Worm (Caenorhabditis elegans) whole organism, young adult: ENCODE results near the gene C47D2.1.

ENCODE experiments used
- B0035.1 ChIP-seq: sonication (generic microtip); optimal IDR thresholded peaks from 2 replicates; lab custom pipeline; 2016; ENCODE audit warnings: missing genetic modification characterization, mild to moderate bottlenecking, missing compliant biosample characterization, missing genotype, missing genetic modification reagents
- F23B12.7 ChIP-seq: sonication (generic microtip); optimal IDR thresholded peaks from 2 replicates; lab custom pipeline; 2017; ENCODE audit warnings: missing genetic modification characterization, mild to moderate bottlenecking, missing compliant biosample characterization, antibody characterized with exemption, moderate library complexity; ENCODE audit not compliant: insufficient read depth
- F33H1.4 ChIP-seq: fragments of 200-800 bp; sonication (Bioruptor generic); IDR thresholded peaks from 2 replicates; pipeline ENCODE4 v1.3.6; 2022; ENCODE audit warnings: missing genetic modification reagents, missing genetic modification characterization, missing compliant biosample characterization
- F52B5.7 ChIP-seq: sonication (generic microtip); optimal IDR thresholded peaks from 2 replicates; lab custom pipeline; 2016; ENCODE audit warnings: mild to moderate bottlenecking, missing genetic modification characterization, missing compliant biosample characterization
- F57C9.4 ChIP-seq: sonication (generic microtip); optimal IDR thresholded peaks from 2 replicates; lab custom pipeline; 2017; ENCODE audit warnings: mild to moderate bottlenecking, missing genetic modification characterization, missing compliant biosample characterization
- K11D2.4 ChIP-seq: fragments of 200-800 bp; sonication (Bioruptor generic); IDR thresholded peaks from 2 replicates; pipeline ENCODE4 v1.3.6; 2022; ENCODE audit warnings: missing genetic modification reagents, missing genetic modification characterization, missing compliant biosample characterization
- K12H6.12 ChIP-seq: fragments of 200-800 bp; sonication (Bioruptor generic); optimal IDR thresholded peaks from 2 replicates; lab custom pipeline; 2018; ENCODE audit warnings: mild to moderate bottlenecking, missing genetic modification characterization, missing compliant biosample characterization
- aptf-2 ChIP-seq: fragments of 200-800 bp; sonication (Bioruptor generic); conservative IDR thresholded peaks from 2 replicates; pipeline ENCODE4 v1.3.6; 2022; ENCODE audit warnings: missing genetic modification reagents, missing genetic modification characterization, missing compliant biosample characterization
- bed-1 ChIP-seq: fragments of 200-800 bp; sonication (Bioruptor generic); IDR thresholded peaks from 2 replicates; pipeline ENCODE4 v1.3.6; 2022; ENCODE audit warnings: missing genetic modification reagents, missing genetic modification characterization, missing compliant biosample characterization
- bed-2 ChIP-seq: fragments of 200-800 bp; sonication (Bioruptor generic); IDR thresholded peaks from 2 replicates; pipeline ENCODE4 v1.3.6; 2022; ENCODE audit warnings: missing genetic modification reagents, missing genetic modification characterization, missing compliant biosample characterization
- ccch-3 ChIP-seq: fragments of 200-800 bp; sonication (Bioruptor generic); optimal IDR thresholded peaks from 2 replicates; lab custom pipeline; 2018; ENCODE audit warnings: mild to moderate bottlenecking, missing genetic modification characterization, missing compliant biosample characterization
- ceh-100 ChIP-seq: fragments of 200-800 bp; sonication (Bioruptor generic); IDR thresholded peaks from 2 replicates; pipeline ENCODE4 v1.3.6; 2022; ENCODE audit warnings: missing genetic modification reagents, missing genetic modification characterization, missing compliant biosample characterization
- ceh-27 ChIP-seq: fragments of 200-800 bp; sonication (Bioruptor generic); optimal IDR thresholded peaks from 2 replicates; lab custom pipeline; 2018; ENCODE audit warnings: mild to moderate bottlenecking, missing genetic modification characterization, moderate library complexity, missing compliant biosample characterization
- ceh-58 ChIP-seq: fragments of 200-800 bp; sonication (Bioruptor generic); IDR thresholded peaks from 2 replicates; pipeline ENCODE4 v1.3.6; 2022; ENCODE audit warnings: missing genetic modification characterization, missing compliant biosample characterization
- ceh-79 ChIP-seq: sonication (generic microtip); optimal IDR thresholded peaks from 2 replicates; lab custom pipeline; 2017; ENCODE audit warnings: mild to moderate bottlenecking, missing genetic modification characterization, missing compliant biosample characterization
- chd-7 ChIP-seq: sonication (generic microtip); optimal IDR thresholded peaks from 2 replicates; lab custom pipeline; 2016; ENCODE audit warnings: mild to moderate bottlenecking, missing genetic modification characterization, moderate library complexity, missing compliant biosample characterization
- egl-18 ChIP-seq: fragments of 200-800 bp; sonication (Bioruptor generic); IDR thresholded peaks from 2 replicates; pipeline ENCODE4 v1.3.6; 2022; ENCODE audit warnings: missing genetic modification reagents, missing genetic modification characterization, missing compliant biosample characterization
- ekl-4 ChIP-seq: fragments of 200-800 bp; sonication (Bioruptor generic); IDR thresholded peaks from 2 replicates; pipeline ENCODE4 v1.3.6; 2022; ENCODE audit warnings: missing genetic modification reagents, missing genetic modification characterization, missing compliant biosample characterization
- fkh-3 ChIP-seq: sonication (generic microtip); optimal IDR thresholded peaks from 2 replicates; lab custom pipeline; 2016; ENCODE audit warnings: mild to moderate bottlenecking, missing genetic modification characterization, missing compliant biosample characterization
- hmg-1.2 ChIP-seq: fragments of 200-800 bp; sonication (Bioruptor generic); IDR thresholded peaks from 2 replicates; pipeline ENCODE4 v1.3.6; 2022; ENCODE audit warnings: missing genetic modification reagents, missing genetic modification characterization, missing compliant biosample characterization
- hsf-1 ChIP-seq: fragments of 200-800 bp; sonication (Bioruptor generic); IDR thresholded peaks from 2 replicates; pipeline ENCODE4 v1.3.6; 2022; ENCODE audit warnings: missing genetic modification reagents, missing genetic modification characterization, missing compliant biosample characterization
- let-526 ChIP-seq: fragments of 200-800 bp; sonication (Bioruptor generic); IDR thresholded peaks from 2 replicates; pipeline ENCODE4 v1.3.6; 2022; ENCODE audit warnings: missing genetic modification reagents, missing genetic modification characterization, missing compliant biosample characterization
- lin-40 ChIP-seq: sonication (generic microtip); optimal IDR thresholded peaks from 2 replicates; lab custom pipeline; 2016; ENCODE audit warnings: missing genetic modification characterization, mild to moderate bottlenecking, missing compliant biosample characterization, missing genotype, missing genetic modification reagents
- madf-10 ChIP-seq: sonication (generic microtip); optimal IDR thresholded peaks from 2 replicates; lab custom pipeline; 2016; ENCODE audit warnings: mild to moderate bottlenecking, missing genetic modification characterization, missing compliant biosample characterization
- madf-3 ChIP-seq: fragments of 200-800 bp; sonication (Bioruptor generic); IDR thresholded peaks from 2 replicates; pipeline ENCODE4 v1.3.6; 2022; ENCODE audit warnings: missing genetic modification reagents, missing genetic modification characterization, missing compliant biosample characterization
- mcd-1 ChIP-seq: fragments of 200-800 bp; sonication (Bioruptor generic); IDR thresholded peaks from 2 replicates; pipeline ENCODE4 v1.3.6; 2022; ENCODE audit warnings: missing genetic modification reagents, missing genetic modification characterization, missing compliant biosample characterization
- nhr-120 ChIP-seq: fragments of 200-800 bp; sonication (Bioruptor generic); IDR thresholded peaks from 2 replicates; pipeline ENCODE4 v1.3.6; 2022; ENCODE audit warnings: missing genetic modification characterization, missing compliant biosample characterization
- nhr-80 ChIP-seq: sonication (generic microtip); optimal IDR thresholded peaks from 2 replicates; lab custom pipeline; 2016; ENCODE audit warnings: missing genetic modification characterization, missing compliant biosample characterization
- nhr-90 ChIP-seq: sonication (generic microtip); optimal IDR thresholded peaks from 2 replicates; lab custom pipeline; 2016; ENCODE audit warnings: missing genotype, mild to moderate bottlenecking, missing genetic modification characterization, missing compliant biosample characterization
- pha-4 ChIP-seq: fragments of 150-350 bp; sonication (generic microtip); optimal IDR thresholded peaks from 2 replicates; lab custom pipeline; 2014; ENCODE audit warnings: missing biosample characterization, missing genetic modification reagents, missing genetic modification characterization
- snpc-1.3 ChIP-seq: sonication (generic microtip); optimal IDR thresholded peaks from 2 replicates; lab custom pipeline; 2017; ENCODE audit warnings: missing genetic modification characterization, mild to moderate bottlenecking, missing compliant biosample characterization, antibody characterized with exemption, moderate library complexity, missing genotype, missing genetic modification reagents; ENCODE audit not compliant: insufficient read depth
- tbp1 ChIP-seq: fragments of 200-800 bp; sonication (Bioruptor generic); optimal IDR thresholded peaks from 2 replicates; lab custom pipeline; 2018; ENCODE audit warnings: mild to moderate bottlenecking, missing genetic modification characterization, missing compliant biosample characterization
- tbx-9 ChIP-seq: sonication (generic microtip); optimal IDR thresholded peaks from 2 replicates; lab custom pipeline; 2016; ENCODE audit warnings: borderline replicate concordance, missing genetic modification characterization, inconsistent platforms, missing compliant biosample characterization
- unc-130 ChIP-seq: sonication (generic microtip); optimal IDR thresholded peaks from 2 replicates; lab custom pipeline; 2016; ENCODE audit warnings: missing genetic modification reagents, missing genetic modification characterization, missing compliant biosample characterization
- unc-62 ChIP-seq: fragments of 150-350 bp; optimal IDR thresholded peaks from 2 replicates; lab custom pipeline; 2014; ENCODE audit warnings: missing biosample characterization, missing genetic modification reagents, missing genetic modification characterization
- xnd-1 ChIP-seq: sonication (generic microtip); optimal IDR thresholded peaks from 2 replicates; lab custom pipeline; 2016; ENCODE audit warnings: missing genotype, missing genetic modification reagents, missing genetic modification characterization, missing compliant biosample characterization
- ztf-18 ChIP-seq: sonication (generic microtip); optimal IDR thresholded peaks from 2 replicates; lab custom pipeline; 2016; ENCODE audit warnings: missing genotype, mild to moderate bottlenecking, missing genetic modification characterization, missing compliant biosample characterization
- ztf-25 ChIP-seq: fragments of 200-800 bp; sonication (Bioruptor generic); IDR thresholded peaks from 2 replicates; pipeline ENCODE4 v1.3.6; 2022; ENCODE audit warnings: missing genetic modification reagents, missing genetic modification characterization, missing compliant biosample characterization

C47D2.1 gene

DNA sequence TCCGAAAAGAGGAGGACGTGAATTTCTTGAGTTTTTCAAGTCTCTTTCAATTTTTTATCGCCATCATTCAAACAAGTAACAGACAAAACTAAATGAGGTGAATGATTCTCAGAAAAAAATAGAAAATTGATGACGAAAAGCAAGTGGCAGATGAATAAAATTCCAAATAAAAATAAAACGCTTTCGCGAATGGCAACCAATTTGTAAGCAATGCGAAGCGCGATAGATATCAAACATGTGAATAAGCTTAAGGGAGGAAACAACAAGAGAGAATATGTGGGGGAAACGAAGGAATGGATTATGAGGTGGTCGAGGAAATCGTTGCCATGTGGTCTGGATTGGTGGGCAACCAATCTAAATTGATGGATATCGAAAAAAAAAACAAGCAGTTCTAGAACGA is 10.4 kb upstream of the C47D2.1 start (continued):
- TF ChIP-seq bed-2 (GFP tag; lab: Robert Waterston, UW), result no peak
- no peak for TF ChIP-seq unc-130
- TF ChIP-seq ceh-79 (tag; lab: Kevin White, UChicago), result no peak

DNA sequence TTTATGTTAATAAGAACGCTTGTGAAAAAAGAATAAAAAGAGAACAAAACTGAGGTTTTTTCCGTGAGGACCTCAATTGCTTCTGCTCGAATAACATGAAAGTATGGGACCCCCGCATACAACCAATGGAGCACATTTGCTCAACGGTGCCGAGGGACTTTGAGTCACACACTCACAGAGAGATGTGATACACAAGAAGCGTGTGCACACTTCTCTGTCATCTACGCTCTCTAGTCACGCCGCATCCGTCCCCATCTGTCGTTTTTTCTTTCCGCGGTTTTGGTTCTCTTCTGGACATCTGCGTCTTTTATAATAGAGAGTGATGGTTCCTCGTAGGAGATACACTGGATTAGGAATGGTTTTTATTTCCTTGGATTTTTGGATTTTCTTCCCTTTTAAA is 8.9 kb upstream of the C47D2.1 start:
- no peak for TF ChIP-seq ztf-18 (tag; lab: Kevin White, UChicago)
- TF ChIP-seq K12H6.12 (tag; lab: Kevin White, UChicago), result peak; percentile 12
- TF ChIP-seq F33H1.4, result no peak
- no peak for TF ChIP-seq tbx-9
- no peak for TF ChIP-seq fkh-3 (tag; lab: Kevin White, UChicago)
- no peak for TF ChIP-seq xnd-1 (tag; lab: Kevin White, UChicago)
- TF ChIP-seq ceh-58 (GFP tag; lab: Robert Waterston, UW), result no peak
- TF ChIP-seq madf-3, result no peak
- no peak for TF ChIP-seq F52B5.7
- TF ChIP-seq snpc-1.3 (tag; lab: Kevin White, UChicago), result no peak
- TF ChIP-seq B0035.1 (tag; lab: Kevin White, UChicago), result no peak
- peak; percentile 22 for TF ChIP-seq ceh-27 (GFP tag; lab: Kevin White, UChicago)
- TF ChIP-seq hmg-1.2 (GFP tag; lab: Robert Waterston, UW), result peak; percentile 21; the same call in 1 of the 2 replicates
- no peak for TF ChIP-seq aptf-2 (GFP tag; lab: Robert Waterston, UW)
- TF ChIP-seq unc-62, result no peak
- TF ChIP-seq F57C9.4, result no peak
- no peak for TF ChIP-seq mcd-1 (GFP tag; lab: Robert Waterston, UW)
- no peak for TF ChIP-seq ztf-25 (GFP tag; lab: Robert Waterston, UW)
- TF ChIP-seq egl-18 (GFP tag; lab: Robert Waterston, UW), result no peak
- no peak for TF ChIP-seq F23B12.7 (tag; lab: Kevin White, UChicago)
- no peak for TF ChIP-seq ceh-100
- TF ChIP-seq nhr-120, result no peak
- TF ChIP-seq bed-1, result no peak
- no peak for TF ChIP-seq nhr-90 (tag; lab: Kevin White, UChicago)
- no peak for TF ChIP-seq ccch-3
- TF ChIP-seq ekl-4 (GFP tag; lab: Robert Waterston, UW), result no peak
- TF ChIP-seq K11D2.4 (GFP tag; lab: Robert Waterston, UW), result peak; percentile 41; the same call in 1 of the 2 replicates
- TF ChIP-seq hsf-1 (GFP tag; lab: Robert Waterston, UW), result no peak

DNA sequence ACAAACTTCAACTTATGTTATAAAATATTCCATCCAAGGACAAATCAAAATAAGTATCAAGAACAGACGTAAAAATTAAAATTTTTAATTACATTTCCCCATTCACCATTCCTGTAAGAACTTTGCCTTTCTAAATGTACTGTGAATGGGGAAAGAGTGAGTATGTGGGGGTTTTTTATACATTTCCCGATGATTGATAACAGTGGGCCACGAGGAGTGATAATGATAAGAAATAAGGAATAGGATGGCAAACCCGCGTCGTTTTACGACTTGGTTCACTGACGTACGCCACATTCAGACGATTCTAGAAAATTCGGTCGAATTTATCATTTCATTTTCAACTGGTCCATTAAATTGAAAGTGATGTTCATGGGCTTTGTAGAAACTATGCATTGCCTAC is 3.9 kb upstream of the C47D2.1 start, which contains the start of gene cdd-1:
cdd-1 (minus strand) TSS at position 151 of the 400 bp plus-strand sequence.
- TF ChIP-seq tbp1 (GFP tag; lab: Kevin White, UChicago) (peak; percentile 26), chd-7 (no peak), pha-4 (tag; lab: Kevin White, UChicago) (no peak), nhr-80 (peak; percentile 73), madf-10 (peak; percentile 0), let-526 (no peak), lin-40 (tag; lab: Kevin White, UChicago) (peak; percentile 50), hsf-1 (GFP tag; lab: Robert Waterston, UW) (peak; percentile 71; the same call in 1 of the 2 replicates)
